Fruit fly (Drosophila melanogaster) whole organism, embryonic: ENCODE measurements around the gene kis.

Source experiments
- CG10462 ChIP-seq: fragments of 200-800 bp; sonication (Bioruptor generic); optimal IDR thresholded peaks from 2 replicates; lab custom pipeline; 2016; ENCODE audit warnings: missing biosample characterization, missing genetic modification characterization
- CG10543 ChIP-seq: fragments of 200-800 bp; sonication (Bioruptor generic); optimal IDR thresholded peaks from 3 replicates; lab custom pipeline; 2017; ENCODE audit warnings: missing biosample characterization, mild to moderate bottlenecking, missing genetic modification characterization, moderate library complexity
- CG11247 ChIP-seq: fragments of 200-800 bp; sonication (Bioruptor generic); IDR thresholded peaks from 2 replicates; pipeline ENCODE4 v1.3.6; 2022; ENCODE audit warnings: missing biosample characterization, missing genetic modification characterization
- CG13287 ChIP-seq: fragments of 200-800 bp; sonication (Bioruptor generic); IDR thresholded peaks from 2 replicates; pipeline ENCODE4 v1.3.6; 2022; ENCODE audit warnings: missing biosample characterization, missing genetic modification characterization; ENCODE audit not compliant: partially characterized antibody
- CG14710 ChIP-seq: fragments of 200-800 bp; sonication (Bioruptor generic); optimal IDR thresholded peaks from 3 replicates; lab custom pipeline; 2019; ENCODE audit warnings: missing biosample characterization, mild to moderate bottlenecking, missing genetic modification characterization, moderate library complexity
- CG15514 ChIP-seq: fragments of 200-800 bp; sonication (Bioruptor generic); optimal IDR thresholded peaks from 3 replicates; lab custom pipeline; 2017; ENCODE audit warnings: missing biosample characterization, missing genetic modification characterization, mild to moderate bottlenecking, moderate library complexity, missing genetic modification reagents
- CG1602 ChIP-seq: fragments of 200-800 bp; sonication (Bioruptor generic); optimal IDR thresholded peaks from 3 replicates; lab custom pipeline; 2016; ENCODE audit warnings: missing biosample characterization, missing genetic modification characterization
- CG1832 ChIP-seq: fragments of 200-800 bp; sonication (Bioruptor generic); optimal IDR thresholded peaks from 2 replicates; lab custom pipeline; 2017; ENCODE audit warnings: missing biosample characterization, mild to moderate bottlenecking, missing genetic modification characterization, inconsistent platforms
- CG31224 ChIP-seq: fragments of 200-800 bp; sonication (Bioruptor generic); IDR thresholded peaks from 2 replicates; pipeline ENCODE4 v1.3.6; 2022; ENCODE audit warnings: missing biosample characterization, missing genetic modification characterization
- CG33557 ChIP-seq: fragments of 200-800 bp; sonication (Bioruptor generic); optimal IDR thresholded peaks from 2 replicates; lab custom pipeline; 2019; ENCODE audit warnings: missing biosample characterization, mild to moderate bottlenecking, missing genetic modification characterization, moderate library complexity
- CG3995 ChIP-seq: fragments of 200-800 bp; sonication (Bioruptor generic); optimal IDR thresholded peaks from 3 replicates; lab custom pipeline; 2016; ENCODE audit warnings: missing biosample characterization, missing genetic modification characterization
- CG4282 ChIP-seq: fragments of 200-800 bp; sonication (Bioruptor generic); optimal IDR thresholded peaks from 2 replicates; lab custom pipeline; 2016; ENCODE audit warnings: missing biosample characterization, missing genetic modification characterization
- CG5180 ChIP-seq: fragments of 200-800 bp; sonication (Bioruptor generic); optimal IDR thresholded peaks from 3 replicates; lab custom pipeline; 2017; ENCODE audit warnings: missing biosample characterization, missing genetic modification characterization, mild to moderate bottlenecking, moderate library complexity, missing genetic modification reagents
- CG5245 ChIP-seq: fragments of 200-800 bp; sonication (Bioruptor generic); optimal IDR thresholded peaks from 3 replicates; lab custom pipeline; 2016; ENCODE audit warnings: missing biosample characterization, missing genetic modification characterization
- CG6689 ChIP-seq: fragments of 200-800 bp; sonication (Bioruptor generic); IDR thresholded peaks from 2 replicates; pipeline ENCODE4 v1.3.6; 2022; ENCODE audit warnings: missing biosample characterization, missing genetic modification characterization
- CG8478 ChIP-seq: fragments of >200 bp; optimal IDR thresholded peaks from 2 replicates; lab custom pipeline; 2018
- CG9437 ChIP-seq: fragments of 200-800 bp; sonication (Bioruptor generic); optimal IDR thresholded peaks from 2 replicates; lab custom pipeline; 2018; ENCODE audit warnings: missing biosample characterization, mild to moderate bottlenecking, missing genetic modification characterization
- CG9727 ChIP-seq: fragments of 200-800 bp; sonication (Bioruptor generic); optimal IDR thresholded peaks from 3 replicates; lab custom pipeline; 2017; ENCODE audit warnings: missing biosample characterization, mild to moderate bottlenecking, missing genetic modification characterization
- CG9932 ChIP-seq: fragments of 200-800 bp; sonication (Bioruptor generic); IDR thresholded peaks from 2 replicates; pipeline ENCODE4 v1.3.6; 2022; ENCODE audit warnings: missing biosample characterization, missing genetic modification characterization
- Dref ChIP-seq: fragments of 200-800 bp; sonication (Bioruptor generic); IDR thresholded peaks from 2 replicates; pipeline ENCODE4 v1.3.6; 2022; ENCODE audit warnings: missing biosample characterization, missing genetic modification characterization
- GATAe ChIP-seq: fragments of 200-800 bp; sonication (Bioruptor generic); conservative IDR thresholded peaks from 2 replicates; pipeline ENCODE4 v1.3.6; 2022; ENCODE audit warnings: missing biosample characterization, missing genetic modification characterization
- H2.0 ChIP-seq: fragments of 200-800 bp; sonication (Bioruptor generic); IDR thresholded peaks from 2 replicates; pipeline ENCODE4 v1.3.6; 2022; ENCODE audit warnings: missing biosample characterization, missing genetic modification characterization
- HLH3B ChIP-seq: fragments of 200-800 bp; sonication (Bioruptor generic); IDR thresholded peaks from 2 replicates; pipeline ENCODE4 v1.3.6; 2022; ENCODE audit warnings: missing biosample characterization, missing genetic modification characterization
- HLH4C ChIP-seq: fragments of 200-800 bp; sonication (Bioruptor generic); IDR thresholded peaks from 3 replicates; pipeline ENCODE4 v1.3.6; 2022; ENCODE audit warnings: missing biosample characterization, missing genetic modification characterization; ENCODE audit not compliant: partially characterized antibody
- Hand ChIP-seq: fragments of 200-800 bp; sonication (Bioruptor generic); optimal IDR thresholded peaks from 2 replicates; lab custom pipeline; 2017; ENCODE audit warnings: mild to moderate bottlenecking, missing biosample characterization, missing genetic modification reagents, missing genetic modification characterization
- HmgD ChIP-seq: fragments of 200-800 bp; sonication (Bioruptor generic); optimal IDR thresholded peaks from 3 replicates; lab custom pipeline; 2016; ENCODE audit warnings: missing biosample characterization, missing genetic modification characterization
- Lhr ChIP-seq: fragments of 200-800 bp; sonication (Bioruptor generic); optimal IDR thresholded peaks from 3 replicates; lab custom pipeline; 2017; ENCODE audit warnings: mild to moderate bottlenecking, missing biosample characterization, missing genetic modification reagents, missing genetic modification characterization
- Med ChIP-seq: fragments of 200-800 bp; sonication (Bioruptor generic); peaks from one replicate; lab custom pipeline; 2016; ENCODE audit warnings: missing biosample characterization, missing genetic modification characterization, mild to moderate bottlenecking, inconsistent platforms, moderate library complexity
- NC2α ChIP-seq: fragments of 200-800 bp; sonication (Bioruptor generic); optimal IDR thresholded peaks from 2 replicates; lab custom pipeline; 2016; ENCODE audit warnings: missing biosample characterization, missing genetic modification characterization
- Nf-YA ChIP-seq: fragments of 200-800 bp; sonication (Bioruptor generic); IDR thresholded peaks from 2 replicates; pipeline ENCODE4 v1.3.6; 2022; ENCODE audit warnings: missing biosample characterization, missing genetic modification characterization
- Side ChIP-seq: fragments of 200-800 bp; sonication (Bioruptor generic); optimal IDR thresholded peaks from 2 replicates; lab custom pipeline; 2016; ENCODE audit warnings: missing biosample characterization, missing genetic modification characterization
- Spps ChIP-seq: fragments of 200-800 bp; sonication (Bioruptor generic); optimal IDR thresholded peaks from 2 replicates; lab custom pipeline; 2018; ENCODE audit warnings: missing biosample characterization, mild to moderate bottlenecking, missing genetic modification characterization
- Sry-β ChIP-seq: fragments of 200-800 bp; sonication (Bioruptor generic); optimal IDR thresholded peaks from 2 replicates; lab custom pipeline; 2018; ENCODE audit warnings: missing biosample characterization, mild to moderate bottlenecking, missing genetic modification characterization, moderate library complexity
- ac ChIP-seq: fragments of 200-800 bp; sonication (Bioruptor generic); optimal IDR thresholded peaks from 3 replicates; lab custom pipeline; 2017; ENCODE audit warnings: missing biosample characterization, mild to moderate bottlenecking, missing genetic modification characterization
- amos ChIP-seq: fragments of 200-800 bp; sonication (Bioruptor generic); IDR thresholded peaks from 2 replicates; pipeline ENCODE4 v1.3.6; 2022; ENCODE audit warnings: missing biosample characterization, missing genetic modification characterization; ENCODE audit not compliant: partially characterized antibody
- cad ChIP-seq: fragments of >200 bp; optimal IDR thresholded peaks from 2 replicates; lab custom pipeline; 2017; ENCODE audit warnings: missing biosample characterization, missing genetic modification characterization
- caup ChIP-seq: fragments of 200-800 bp; sonication (Bioruptor generic); optimal IDR thresholded peaks from 3 replicates; lab custom pipeline; 2017; ENCODE audit warnings: missing biosample characterization, mild to moderate bottlenecking, missing genetic modification characterization, moderate library complexity; ENCODE audit not compliant: severe bottlenecking
- dati ChIP-seq: fragments of 200-800 bp; sonication (Bioruptor generic); IDR thresholded peaks from 2 replicates; pipeline ENCODE4 v1.3.6; 2022; ENCODE audit warnings: missing biosample characterization, missing genetic modification characterization
- dm ChIP-seq: fragments of 200-800 bp; sonication (Bioruptor generic); optimal IDR thresholded peaks from 3 replicates; lab custom pipeline; 2016; ENCODE audit warnings: missing biosample characterization, missing genetic modification characterization
- dpn ChIP-seq, 2 experiments: fragments of 200-800 bp; sonication (Bioruptor generic); optimal IDR thresholded peaks; 3 replicates each; lab custom pipeline; 2016; ENCODE audit warnings: missing biosample characterization in 2 of 2, missing genetic modification characterization in 2 of 2
- ftz-f1 ChIP-seq: fragments of 200-800 bp; sonication (Bioruptor generic); optimal IDR thresholded peaks from 2 replicates; lab custom pipeline; 2016; ENCODE audit warnings: missing biosample characterization, missing genetic modification characterization
- hbn ChIP-seq: fragments of 200-800 bp; sonication (Bioruptor generic); IDR thresholded peaks from 2 replicates; pipeline ENCODE4 v1.3.6; 2022; ENCODE audit warnings: missing biosample characterization, missing genetic modification characterization; ENCODE audit not compliant: partially characterized antibody
- nom ChIP-seq: fragments of 200-800 bp; sonication (Bioruptor generic); optimal IDR thresholded peaks from 2 replicates; lab custom pipeline; 2017; ENCODE audit warnings: missing biosample characterization, missing genetic modification characterization, mild to moderate bottlenecking, moderate library complexity, missing genetic modification reagents
- pb ChIP-seq: fragments of 200-800 bp; sonication (Bioruptor generic); optimal IDR thresholded peaks from 3 replicates; lab custom pipeline; 2016; ENCODE audit warnings: missing biosample characterization, missing genetic modification characterization
- pros ChIP-seq: fragments of 200-800 bp; sonication (Bioruptor generic); optimal IDR thresholded peaks from 3 replicates; lab custom pipeline; 2019; ENCODE audit warnings: missing biosample characterization, mild to moderate bottlenecking, missing genetic modification characterization, moderate library complexity
- ro ChIP-seq: fragments of 200-800 bp; sonication (Bioruptor generic); IDR thresholded peaks from 2 replicates; pipeline ENCODE4 v1.3.6; 2022; ENCODE audit warnings: missing biosample characterization, missing genetic modification characterization
- slbo ChIP-seq: fragments of 200-800 bp; sonication (Bioruptor generic); IDR thresholded peaks from 2 replicates; pipeline ENCODE4 v1.3.6; 2022; ENCODE audit warnings: missing biosample characterization, missing genetic modification characterization
- toy ChIP-seq: fragments of 200-800 bp; sonication (Bioruptor generic); IDR thresholded peaks from 2 replicates; pipeline ENCODE4 v1.3.6; 2022; ENCODE audit warnings: missing biosample characterization, missing genetic modification characterization
- tup ChIP-seq: fragments of 200-800 bp; sonication (Bioruptor generic); optimal IDR thresholded peaks from 2 replicates; lab custom pipeline; 2016; ENCODE audit warnings: missing biosample characterization, mild to moderate bottlenecking, missing genetic modification characterization, moderate library complexity
- unc-4 ChIP-seq: fragments of 200-800 bp; sonication (Bioruptor generic); IDR thresholded peaks from 2 replicates; pipeline ENCODE4 v1.3.6; 2022; ENCODE audit warnings: missing biosample characterization, missing genetic modification characterization; ENCODE audit not compliant: partially characterized antibody

kis gene

DNA sequence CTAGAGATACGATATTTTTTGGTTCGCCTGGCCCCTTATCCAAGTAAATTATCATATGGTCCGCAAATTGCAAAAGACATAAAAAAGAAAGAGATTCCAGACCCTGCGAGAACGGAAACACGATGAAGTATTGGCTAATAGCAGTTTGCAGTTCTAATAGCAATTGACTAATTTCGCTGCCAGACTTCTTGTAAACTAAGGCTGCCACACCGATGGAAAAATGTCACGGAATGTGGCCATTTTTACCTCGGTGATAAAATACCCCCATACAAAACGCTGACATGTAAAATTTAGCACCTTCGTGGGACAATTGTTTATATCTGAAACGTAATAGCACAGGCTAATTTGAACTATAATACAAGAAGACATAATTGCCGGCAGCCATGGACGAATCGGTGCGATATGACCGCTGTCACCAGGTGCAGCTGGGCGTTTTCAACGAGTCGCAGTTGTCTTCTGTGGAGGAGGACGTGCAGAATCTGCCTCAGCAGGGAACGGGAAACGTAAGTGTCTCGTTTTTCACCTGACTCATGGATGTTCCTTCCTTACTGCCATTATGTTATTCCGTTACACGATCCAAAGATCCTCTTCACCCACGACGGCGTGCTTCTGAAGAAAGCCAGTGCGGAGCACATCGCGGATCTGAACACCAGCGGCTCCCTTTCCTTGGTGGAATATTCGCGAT, 43.4 kb downstream of the kis start, which contains the start of the genes Tbc1d15-17 and CG11617 (continued):
- no peak for TF ChIP-seq HLH4C
- TF ChIP-seq CG3995 (GFP tag; lab: Kevin White, UChicago): peak; percentile 72
- no peak for TF ChIP-seq CG1602 (GFP tag; lab: Kevin White, UChicago)
- peak; percentile 63 for TF ChIP-seq CG14710 (tag; lab: Kevin White, UChicago)
- TF ChIP-seq CG9727 (GFP tag; lab: Kevin White, UChicago): no peak
- TF ChIP-seq CG13287 (GFP tag; lab: Robert Waterston, UW): peak; percentile 64; the same call in 1 of the 2 replicates
- no peak for TF ChIP-seq cad
- no peak for TF ChIP-seq CG8478 (lab: Kevin White, UChicago)
- peak; percentile 47 for TF ChIP-seq HmgD (GFP tag; lab: Kevin White, UChicago)
- no peak for TF ChIP-seq CG5245 (GFP tag; lab: Kevin White, UChicago)
- peak; percentile 75 for TF ChIP-seq CG15514 (GFP tag; lab: Kevin White, UChicago)
- TF ChIP-seq CG9437: peak; percentile 97
- no peak for TF ChIP-seq Hand
- TF ChIP-seq hbn (GFP tag; lab: Robert Waterston, UW): 0 out of 2 replicates have a peak, but pooled peaks have one; percentile 19
- no peak for TF ChIP-seq pb (GFP tag; lab: Kevin White, UChicago)
- TF ChIP-seq caup: no peak
- TF ChIP-seq tup (GFP tag; lab: Kevin White, UChicago): no peak
- TF ChIP-seq toy (GFP tag; lab: Robert Waterston, UW): no peak
- no peak for TF ChIP-seq CG11247
- no peak for TF ChIP-seq pros
- no peak for TF ChIP-seq CG10462 (GFP tag; lab: Kevin White, UChicago)
- no peak for TF ChIP-seq CG1832 (GFP tag; lab: Kevin White, UChicago)
- peak; percentile 46 for TF ChIP-seq Dref
- TF ChIP-seq unc-4 (GFP tag; lab: Robert Waterston, UW): peak; percentile 56
- no peak for TF ChIP-seq ac (GFP tag; lab: Kevin White, UChicago)
- TF ChIP-seq nom (GFP tag; lab: Kevin White, UChicago): no peak
- TF ChIP-seq CG33557 (GFP tag; lab: Kevin White, UChicago): no peak
- TF ChIP-seq HLH3B: no peak
- no peak for TF ChIP-seq CG6689 (GFP tag; lab: Robert Waterston, UW)
- no peak for TF ChIP-seq CG5180 (GFP tag; lab: Kevin White, UChicago)
- TF ChIP-seq Spps (tag; lab: Kevin White, UChicago): no peak
- TF ChIP-seq amos: peak; percentile 63; the same call in 1 of the 2 replicates
- TF ChIP-seq slbo: peak; percentile 27; the same call in 1 of the 2 replicates
- no peak for TF ChIP-seq CG4282 (GFP tag; lab: Kevin White, UChicago)
- peak; percentile 82 for TF ChIP-seq Med (GFP tag; lab: Kevin White, UChicago)
- no peak for TF ChIP-seq Nf-YA (GFP tag; lab: Robert Waterston, UW)
- TF ChIP-seq Side (GFP tag; lab: Kevin White, UChicago): no peak
- no peak for TF ChIP-seq CG9932 (GFP tag; lab: Robert Waterston, UW)
- no peak for TF ChIP-seq CG10543 (GFP tag; lab: Kevin White, UChicago)
- TF ChIP-seq dpn (GFP tag; optimal IDR thresholded peaks at IDR 0.05; lab: Kevin White, UChicago): peak; percentile 18 to 30
- no peak for TF ChIP-seq CG31224 (GFP tag; lab: Robert Waterston, UW)
- no peak for TF ChIP-seq GATAe (GFP tag; lab: Robert Waterston, UW)
- peak; percentile 62 for TF ChIP-seq dm (GFP tag; lab: Kevin White, UChicago)
- no peak for TF ChIP-seq dati (GFP tag; lab: Robert Waterston, UW)
- no peak for TF ChIP-seq ro (GFP tag; lab: Robert Waterston, UW)
- TF ChIP-seq NC2α (GFP tag; lab: Kevin White, UChicago): no peak
- no peak for TF ChIP-seq Sry-β (GFP tag; lab: Kevin White, UChicago)
- TF ChIP-seq Lhr (GFP tag; lab: Kevin White, UChicago): peak; percentile 92
- TF ChIP-seq H2.0 (GFP tag; lab: Robert Waterston, UW): no peak
- no peak for TF ChIP-seq ftz-f1
